Fruit fly (Drosophila melanogaster): ENCODE data around the gene CG7378.

Gene CG7378

DNA sequence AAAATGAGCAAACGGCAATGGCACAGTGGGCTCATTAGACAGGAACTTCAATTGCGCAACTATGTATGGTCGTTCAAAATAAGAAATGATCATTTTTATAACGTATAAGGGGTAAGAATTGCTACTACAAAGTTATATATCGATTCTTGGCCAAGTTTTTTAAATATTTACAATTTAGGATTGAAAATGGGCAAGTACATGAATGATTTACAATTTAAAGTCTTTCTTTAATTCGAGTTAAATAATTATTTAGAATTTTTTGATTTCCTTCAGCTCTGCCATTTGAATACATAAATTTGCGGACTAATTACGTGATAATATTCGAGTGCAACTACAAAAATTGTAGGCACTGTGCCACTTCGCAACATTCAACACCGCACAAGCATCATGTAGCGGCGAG lies 24.5 kb downstream of the CG7378 start:
- TF ChIP-seq Pif1A (GFP tag; optimal IDR thresholded peaks at IDR 0.05) (peak; percentile 56), CG34367 (tag; optimal IDR thresholded peaks at IDR 0.05) (peak; percentile 64), CG9948 (tag; optimal IDR thresholded peaks at IDR 0.05) (peak; percentile 79), CG13204 (GFP tag; optimal IDR thresholded peaks at IDR 0.05) (no peak), fd96Ca (GFP tag; IDR thresholded peaks at IDR 0.05) (no peak), CG32121 (GFP tag; IDR thresholded peaks at IDR 0.05) (peak; percentile 10; the same call in 1 of the 2 replicates), Ets98B (GFP tag; IDR thresholded peaks at IDR 0.05) (no peak), CG15710 (tag; optimal IDR thresholded peaks at IDR 0.05) (peak; percentile 76), CG8301 (tag; optimal IDR thresholded peaks at IDR 0.05) (peak; percentile 74), CG14655 (GFP tag; optimal IDR thresholded peaks at IDR 0.05) (peak; percentile 84), CG8159 (tag; optimal IDR thresholded peaks at IDR 0.05) (peak; percentile 80), EcR (GFP tag; optimal IDR thresholded peaks at IDR 0.05) (no peak), Snoo (tag; optimal IDR thresholded peaks at IDR 0.05) (peak; percentile 52), CG12605 (GFP tag; IDR thresholded peaks at IDR 0.05) (no peak), CG4496 (GFP tag; IDR thresholded peaks at IDR 0.05) (peak; percentile 32; the same call in 1 of the 3 replicates), gl (tag; optimal IDR thresholded peaks at IDR 0.05) (no peak), rn (GFP tag; IDR thresholded peaks at IDR 0.05) (no peak), CG10348 (GFP tag; IDR thresholded peaks at IDR 0.05) (no peak), CG17806 (tag; optimal IDR thresholded peaks at IDR 0.05) (peak; percentile 63), D1 (tag; optimal IDR thresholded peaks at IDR 0.05) (peak; percentile 63), Pif1B (GFP tag; optimal IDR thresholded peaks at IDR 0.05) (peak; percentile 42)

DNA sequence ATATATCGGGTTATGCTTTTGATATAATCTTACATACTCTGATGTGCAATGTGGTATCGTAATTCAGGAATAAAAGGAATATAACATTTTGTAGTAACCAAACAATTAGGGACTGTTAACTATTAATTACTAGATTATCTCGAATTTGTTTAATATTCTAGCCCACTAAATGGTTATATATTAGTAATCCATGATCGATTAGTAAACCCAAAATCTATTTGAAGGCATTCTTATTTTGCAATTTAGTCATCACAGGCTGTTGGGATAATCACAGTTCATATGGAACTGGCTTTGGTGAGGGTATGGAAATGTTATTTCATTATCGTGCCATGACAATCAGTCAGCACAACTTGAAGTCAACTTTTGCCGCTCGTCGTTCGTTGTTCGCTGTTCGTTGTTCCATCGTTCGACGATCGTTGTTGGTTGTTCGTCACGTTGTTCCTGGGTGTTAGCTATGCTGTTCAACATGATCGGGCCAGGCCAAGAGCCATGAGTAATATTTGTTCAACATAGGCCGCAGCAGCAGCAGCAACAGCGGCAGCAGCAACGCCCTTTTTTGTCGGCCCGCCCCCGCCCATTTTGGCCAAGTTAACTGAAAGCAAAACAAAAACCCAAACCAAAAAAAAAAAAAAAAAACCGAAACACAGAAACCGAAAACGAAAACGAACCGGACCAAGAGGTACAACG lies 25.6 kb downstream of the CG7378 start:
- TF ChIP-seq CG10348 (GFP tag; IDR thresholded peaks at IDR 0.05) (no peak), CG32121 (GFP tag; IDR thresholded peaks at IDR 0.05) (no peak), CG4496 (GFP tag; IDR thresholded peaks at IDR 0.05) (0 out of 3 replicates have a peak, but pooled peaks have one; percentile 26), fd96Ca (GFP tag; IDR thresholded peaks at IDR 0.05) (peak; percentile 35; the same call in 1 of the 3 replicates), EcR (GFP tag; optimal IDR thresholded peaks at IDR 0.05) (peak; percentile 18), CG13204 (GFP tag; optimal IDR thresholded peaks at IDR 0.05) (peak; percentile 30), Pif1B (GFP tag; optimal IDR thresholded peaks at IDR 0.05) (no peak), CG12605 (GFP tag; IDR thresholded peaks at IDR 0.05) (peak; percentile 39), rn (GFP tag; IDR thresholded peaks at IDR 0.05) (no peak), Ets98B (GFP tag; IDR thresholded peaks at IDR 0.05) (peak; percentile 7; the same call in 1 of the 2 replicates), CG8159 (tag; optimal IDR thresholded peaks at IDR 0.05) (peak; percentile 37)

DNA sequence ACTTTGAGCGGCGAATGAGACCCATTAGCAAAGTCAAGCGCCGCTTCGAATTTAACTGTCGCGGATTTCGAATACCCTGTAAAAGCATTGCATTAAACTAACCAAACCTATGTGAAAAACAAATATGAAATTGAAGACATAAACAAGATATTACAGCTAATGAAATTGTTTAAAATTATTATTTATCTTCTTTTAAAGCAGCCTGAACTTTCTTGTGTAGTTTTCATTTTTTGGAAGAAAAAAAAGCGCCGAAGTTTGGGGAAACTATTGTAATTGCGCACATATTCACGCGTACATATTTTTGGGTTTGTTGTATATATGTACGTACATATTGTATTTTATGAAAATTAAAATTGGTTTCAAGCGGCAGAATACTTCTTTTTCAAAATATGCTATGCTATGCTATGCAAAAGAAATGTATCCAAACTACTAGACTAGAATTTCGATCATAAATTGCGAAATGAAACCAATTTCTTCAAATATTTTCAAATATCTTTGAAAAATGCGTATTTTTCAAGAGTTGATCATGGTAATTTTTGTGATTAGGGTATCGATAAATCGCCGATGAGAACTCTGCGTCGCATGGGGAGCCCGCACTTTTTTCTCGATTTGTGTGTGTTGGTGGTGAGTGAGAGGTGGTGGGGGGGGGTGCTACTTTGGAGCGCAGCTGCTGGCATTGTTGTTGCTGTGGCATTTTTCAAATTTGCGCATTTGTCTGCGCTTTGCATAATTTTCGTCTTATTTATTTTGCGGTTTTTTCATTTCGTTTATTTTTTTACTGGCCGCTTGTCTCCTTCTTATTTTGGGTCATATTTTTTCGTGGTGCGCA lies 26.4 kb downstream of the CG7378 start:
- no peak for TF ChIP-seq CG13204 (GFP tag; optimal IDR thresholded peaks at IDR 0.05)
- no peak for TF ChIP-seq rn (GFP tag; IDR thresholded peaks at IDR 0.05)
- TF ChIP-seq CG10348 (GFP tag; IDR thresholded peaks at IDR 0.05): no peak
- no peak for TF ChIP-seq D1 (tag; optimal IDR thresholded peaks at IDR 0.05)
- TF ChIP-seq CG34367 (tag; optimal IDR thresholded peaks at IDR 0.05): no peak
- no peak for TF ChIP-seq CG4496 (GFP tag; IDR thresholded peaks at IDR 0.05)
- TF ChIP-seq CG17806 (tag; optimal IDR thresholded peaks at IDR 0.05): no peak
- peak; percentile 30; the same call in 1 of the 2 replicates for TF ChIP-seq Ets98B (GFP tag; IDR thresholded peaks at IDR 0.05)
- TF ChIP-seq CG8159 (tag; optimal IDR thresholded peaks at IDR 0.05): no peak
- 0 out of 3 replicates have a peak, but pooled peaks have one; percentile 43 for TF ChIP-seq fd96Ca (GFP tag; IDR thresholded peaks at IDR 0.05)
- no peak for TF ChIP-seq gl (tag; optimal IDR thresholded peaks at IDR 0.05)
- no peak for TF ChIP-seq Pif1A (GFP tag; optimal IDR thresholded peaks at IDR 0.05)
- no peak for TF ChIP-seq EcR (GFP tag; optimal IDR thresholded peaks at IDR 0.05)
- TF ChIP-seq CG12605 (GFP tag; IDR thresholded peaks at IDR 0.05): no peak
- no peak for TF ChIP-seq CG15710 (tag; optimal IDR thresholded peaks at IDR 0.05)

DNA sequence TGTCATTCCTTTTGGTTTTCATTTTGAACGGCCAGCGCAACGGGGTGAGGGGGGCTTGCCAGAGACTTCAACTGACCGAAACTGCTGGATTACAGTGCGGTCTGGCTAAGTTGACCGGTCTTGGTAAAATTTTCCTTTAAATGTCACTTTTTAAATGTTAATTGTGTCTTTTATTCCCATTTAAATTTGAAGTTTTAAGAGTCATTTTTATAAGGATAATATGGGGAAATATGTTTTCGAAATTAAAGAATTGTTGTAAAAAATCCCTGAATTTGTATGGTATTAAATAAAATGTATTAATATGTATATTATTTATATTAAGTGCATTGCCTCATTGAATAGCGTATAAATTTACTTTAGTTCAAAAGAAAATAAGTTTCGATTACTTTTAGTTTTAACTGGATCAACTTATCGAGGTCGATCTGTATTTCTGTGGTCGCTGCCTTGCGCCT lies 28.4 kb downstream of the CG7378 start:
- TF ChIP-seq gl (tag; optimal IDR thresholded peaks at IDR 0.05): no peak
- peak; percentile 83 for TF ChIP-seq CG9948 (tag; optimal IDR thresholded peaks at IDR 0.05)
- peak; percentile 31 for TF ChIP-seq Pif1B (GFP tag; optimal IDR thresholded peaks at IDR 0.05)
- TF ChIP-seq CG10348 (GFP tag; IDR thresholded peaks at IDR 0.05): peak; percentile 62; the same call in 1 of the 2 replicates
- no peak for TF ChIP-seq CG12605 (GFP tag; IDR thresholded peaks at IDR 0.05)
- peak; percentile 92 for TF ChIP-seq CG8159 (tag; optimal IDR thresholded peaks at IDR 0.05)
- peak; percentile 75 for TF ChIP-seq Snoo (tag; optimal IDR thresholded peaks at IDR 0.05)
- TF ChIP-seq Pif1A (GFP tag; optimal IDR thresholded peaks at IDR 0.05): peak; percentile 30
- peak; percentile 53 for TF ChIP-seq CG13204 (GFP tag; optimal IDR thresholded peaks at IDR 0.05)
- TF ChIP-seq fd96Ca (GFP tag; IDR thresholded peaks at IDR 0.05): 0 out of 3 replicates have a peak, but pooled peaks have one; percentile 45
- peak; percentile 48 for TF ChIP-seq CG34367 (tag; optimal IDR thresholded peaks at IDR 0.05)
- TF ChIP-seq CG17806 (tag; optimal IDR thresholded peaks at IDR 0.05): peak; percentile 66
- TF ChIP-seq Ets98B (GFP tag; IDR thresholded peaks at IDR 0.05): peak; percentile 36; the same call in 1 of the 2 replicates
- TF ChIP-seq CG32121 (GFP tag; IDR thresholded peaks at IDR 0.05): peak; percentile 70
- TF ChIP-seq CG15710 (tag; optimal IDR thresholded peaks at IDR 0.05): peak; percentile 85
- peak; percentile 61 for TF ChIP-seq CG4496 (GFP tag; IDR thresholded peaks at IDR 0.05)
- peak; percentile 79 for TF ChIP-seq CG8301 (tag; optimal IDR thresholded peaks at IDR 0.05)
- TF ChIP-seq EcR (GFP tag; optimal IDR thresholded peaks at IDR 0.05): no peak
- 0 out of 2 replicates have a peak, but pooled peaks have one; percentile 30 for TF ChIP-seq rn (GFP tag; IDR thresholded peaks at IDR 0.05)
- TF ChIP-seq D1 (tag; optimal IDR thresholded peaks at IDR 0.05): peak; percentile 70
- peak; percentile 90 for TF ChIP-seq CG14655 (GFP tag; optimal IDR thresholded peaks at IDR 0.05)
